Worm (Caenorhabditis elegans): ENCODE measurements around the gene ruvb-2.

ce11 chrIV:6903575-6903974 is 15.6 kb downstream of the ruvb-2 start, which contains the start of gene T22D1.5:
- TF ChIP-seq lin-39 (tag; optimal IDR thresholded peaks at IDR 0.05) (no peak), ama-1 (optimal IDR thresholded peaks at IDR 0.05) (no peak), elt-1 (tag; optimal IDR thresholded peaks at IDR 0.05) (no peak), lin-11 (tag; optimal IDR thresholded peaks at IDR 0.05) (no peak), ceh-82 (tag; optimal IDR thresholded peaks at IDR 0.05) (no peak)
